Fruit fly (Drosophila melanogaster) S2 (cell line): ENCODE results near the gene CG31835.

Experiments used
- CG8478 ChIP-seq: fragments of >200 bp; optimal IDR thresholded peaks from 2 replicates; lab custom pipeline; 2018
- CTCF ChIP-seq, 2 experiments: fragments of >200 bp; optimal IDR thresholded peaks; 2 replicates each; lab custom pipeline; 2018

dm6 chr2L:14760467-14760866 is 24.8 kb downstream of the CG31835 start, which contains the start of gene CG4691:
- TF ChIP-seq CTCF (optimal IDR thresholded peaks at IDR 0.05; lab: Kevin White, UChicago) (no peak), CG8478 (lab: Kevin White, UChicago) (no peak)
